Worm (Caenorhabditis elegans): ENCODE data around the gene srz-25.

srz-25 gene

DNA sequence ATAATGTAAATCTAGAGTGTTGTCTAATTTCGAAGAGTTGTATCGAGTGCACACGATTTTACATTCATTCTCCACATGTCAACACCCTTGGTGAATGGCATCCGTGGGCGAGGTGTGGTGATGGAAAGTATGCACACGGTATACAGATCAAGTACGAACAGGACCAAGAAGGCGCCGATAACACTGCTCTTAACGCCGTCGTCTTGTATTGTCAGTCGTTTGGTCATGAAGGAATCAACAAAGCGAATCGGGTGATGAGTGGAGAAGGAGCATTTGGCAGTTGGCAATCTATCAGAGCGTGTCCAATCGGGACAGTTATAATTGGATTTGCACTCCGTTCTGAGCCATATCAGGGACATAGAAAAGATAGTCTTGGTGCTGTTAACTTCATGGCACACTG is 7.2 kb upstream of the srz-25 start:
- no peak for TF ChIP-seq hlh-30 (tag; optimal IDR thresholded peaks at IDR 0.05; ENCODE audit: insufficient read depth)
- TF ChIP-seq fkh-6 (tag; optimal IDR thresholded peaks at IDR 0.05), result no peak
- TF ChIP-seq C08G9.2 (tag; optimal IDR thresholded peaks at IDR 0.05), result no peak
- TF ChIP-seq hlh-15 (tag; optimal IDR thresholded peaks at IDR 0.05), result no peak
- no peak for TF ChIP-seq pag-3 (tag; optimal IDR thresholded peaks at IDR 0.05; ENCODE audit: borderline replicate concordance)
- TF ChIP-seq ceh-31 (tag; optimal IDR thresholded peaks at IDR 0.05), result no peak
- no peak for TF ChIP-seq npax-4 (tag; optimal IDR thresholded peaks at IDR 0.05)
- TF ChIP-seq sox-2 (GFP tag; IDR thresholded peaks at IDR 0.05), result no peak
- no peak for TF ChIP-seq ttx-3 (tag; optimal IDR thresholded peaks at IDR 0.05)
- no peak for TF ChIP-seq ceh-34 (tag; optimal IDR thresholded peaks at IDR 0.05)
- no peak for TF ChIP-seq F13H6.1 (tag; optimal IDR thresholded peaks at IDR 0.05)
- TF ChIP-seq nhr-232 (tag; optimal IDR thresholded peaks at IDR 0.05), result no peak
- no peak for TF ChIP-seq tbx-7 (tag; optimal IDR thresholded peaks at IDR 0.05)
- TF ChIP-seq madf-2 (tag; optimal IDR thresholded peaks at IDR 0.05), result no peak
- no peak for TF ChIP-seq fax-1 (tag; optimal IDR thresholded peaks at IDR 0.05)
- no peak for TF ChIP-seq gmeb-2 (tag; optimal IDR thresholded peaks at IDR 0.05)
- TF ChIP-seq nfya-1 (tag; optimal IDR thresholded peaks at IDR 0.05), result no peak
- no peak for TF ChIP-seq rnt-1 (tag; optimal IDR thresholded peaks at IDR 0.05)
- TF ChIP-seq unc-55 (GFP tag; optimal IDR thresholded peaks at IDR 0.05), result no peak
- TF ChIP-seq unc-42 (tag; optimal IDR thresholded peaks at IDR 0.05), result no peak

ce11 chrV:17538279-17538896 is 2.0 kb upstream of the srz-25 start, which contains the start of gene C18D4.6:
Gene C18D4.6, minus strand, starts transcription at chrV:17538375.
- no peak for TF ChIP-seq ceh-9 (tag; optimal IDR thresholded peaks at IDR 0.05)

DNA sequence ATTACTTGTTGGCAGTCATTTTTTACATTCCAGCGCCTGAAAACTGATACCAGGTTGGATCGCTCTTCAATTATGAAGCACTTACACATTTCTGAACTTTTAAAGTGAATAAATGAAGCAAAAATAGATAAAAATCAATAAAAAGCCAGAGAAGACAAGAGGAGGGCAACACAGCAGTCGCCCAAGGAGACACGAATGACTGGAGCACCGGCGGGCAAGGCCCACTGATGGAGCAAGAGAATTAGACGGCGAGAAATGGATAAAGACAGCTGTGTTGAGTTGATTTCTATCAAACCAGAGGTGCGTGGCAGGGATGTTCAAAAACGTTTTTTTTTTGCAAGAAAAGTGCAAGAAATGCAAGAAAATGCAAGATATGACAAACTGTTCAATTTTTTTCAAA is 1.1 kb upstream of the srz-25 start:
- TF ChIP-seq ahr-1 (tag; optimal IDR thresholded peaks at IDR 0.05) (no peak), ceh-48 (tag; optimal IDR thresholded peaks at IDR 0.05) (peak; percentile 37), elt-4 (tag; optimal IDR thresholded peaks at IDR 0.05) (no peak)

- TF ChIP-seq unc-86 (tag; optimal IDR thresholded peaks at IDR 0.05) (no peak), pat-9 (tag; optimal IDR thresholded peaks at IDR 0.05) (no peak), unc-3 (GFP tag; conservative IDR thresholded peaks at IDR 0.05) (no peak), unc-3 (tag; optimal IDR thresholded peaks at IDR 0.05) (no peak), sox-2 (GFP tag; IDR thresholded peaks at IDR 0.05) (no peak), ceh-24 (tag; optimal IDR thresholded peaks at IDR 0.05) (no peak), pqm-1 (tag; optimal IDR thresholded peaks at IDR 0.05) (no peak), pag-3 (tag; optimal IDR thresholded peaks at IDR 0.05; ENCODE audit: borderline replicate concordance) (no peak), ceh-34 (tag; optimal IDR thresholded peaks at IDR 0.05) (no peak), che-1 (tag; optimal IDR thresholded peaks at IDR 0.05) (no peak)
Measured at ce11 chrV:17542304-17542703, 1.9 kb downstream of the srz-25 start.

DNA sequence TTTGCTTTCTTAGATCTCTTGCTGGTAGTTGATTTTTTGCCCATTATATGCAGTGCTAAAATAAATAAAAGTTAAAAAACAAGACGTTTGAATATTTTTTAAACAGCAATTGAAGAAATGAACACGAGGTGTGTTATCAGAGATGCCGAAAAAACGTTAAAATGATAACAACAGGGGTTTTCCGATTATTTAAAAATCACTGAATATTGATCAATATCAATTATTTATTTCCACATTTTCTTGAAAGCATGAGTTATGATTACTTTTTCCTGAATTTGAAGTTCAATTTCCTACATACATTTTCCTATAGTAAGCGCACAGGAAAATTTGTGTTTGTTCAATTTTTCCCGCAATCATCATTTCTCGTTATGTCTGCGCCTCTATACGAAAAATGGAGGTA is 6.5 kb downstream of the srz-25 start:
- TF ChIP-seq syd-9 (tag; optimal IDR thresholded peaks at IDR 0.05) (no peak), rnt-1 (tag; optimal IDR thresholded peaks at IDR 0.05) (no peak), pros-1 (tag; optimal IDR thresholded peaks at IDR 0.05) (no peak), pha-2 (tag; optimal IDR thresholded peaks at IDR 0.05) (no peak), ceh-34 (tag; optimal IDR thresholded peaks at IDR 0.05) (no peak), C38D4.7 (GFP tag; optimal IDR thresholded peaks at IDR 0.05) (no peak), T23F11.4 (GFP tag; optimal IDR thresholded peaks at IDR 0.05) (no peak), pqm-1 (tag; optimal IDR thresholded peaks at IDR 0.05) (no peak), ceh-24 (tag; optimal IDR thresholded peaks at IDR 0.05) (no peak), C08G9.2 (tag; optimal IDR thresholded peaks at IDR 0.05) (no peak)

All from whole organism, late embryonic.